Worm (Caenorhabditis elegans) whole organism, L1 larva: ENCODE measurements around the gene srh-218.

Experiments used
- blmp-1 ChIP-seq: fragments of 150-350 bp; optimal IDR thresholded peaks from 2 replicates; lab custom pipeline; 2014; ENCODE audit warnings: missing biosample characterization, missing genetic modification characterization
- ceh-88 ChIP-seq: fragments of 200-800 bp; sonication (Bioruptor generic); IDR thresholded peaks from 2 replicates; pipeline ENCODE4 v1.3.6; 2022; ENCODE audit warnings: missing genetic modification characterization, missing compliant biosample characterization
- dpl-1 ChIP-seq, 3 experiments: fragments of 150-350 bp in 2 of 3; sonication (generic microtip) in 1 of 3; optimal IDR thresholded peaks; 2 replicates each; lab custom pipeline; 2014 to 2017; ENCODE audit warnings: missing biosample characterization in 3 of 3, missing genetic modification characterization in 3 of 3, missing genetic modification reagents in 3 of 3
- dsc-1 ChIP-seq: sonication (generic microtip); optimal IDR thresholded peaks from 2 replicates; lab custom pipeline; 2016; ENCODE audit warnings: mild to moderate bottlenecking, missing genetic modification characterization, missing compliant biosample characterization
- efl-1 ChIP-seq, 4 experiments: fragments of 150-350 bp; optimal IDR thresholded peaks in 3 of 4; peaks in 1 of 4; 1 replicate in 1 of 4; 2 replicates in 3 of 4; lab custom pipeline; 2014; ENCODE audit warnings: missing biosample characterization in 2 of 4, missing genetic modification characterization in 2 of 4, missing genetic modification reagents in 2 of 4
- egl-27 ChIP-seq, 2 experiments: fragments of 150-350 bp in 1 of 2; sonication (generic microtip); optimal IDR thresholded peaks; 3 replicates each; lab custom pipeline; 2017 to 2018; ENCODE audit warnings: missing biosample characterization in 2 of 2, missing genetic modification characterization in 2 of 2, missing genetic modification reagents in 2 of 2
- elt-2 ChIP-seq: sonication (generic microtip); optimal IDR thresholded peaks from 2 replicates; lab custom pipeline; 2016; ENCODE audit warnings: missing genetic modification characterization, mild to moderate bottlenecking, inconsistent platforms, missing compliant biosample characterization, missing genetic modification reagents
- elt-3 ChIP-seq, 6 experiments: fragments of 150-350 bp in 1 of 6; sonication (generic microtip); optimal IDR thresholded peaks; 2 replicates each; lab custom pipeline; 2017 to 2018; ENCODE audit warnings: missing biosample characterization in 6 of 6, missing genetic modification characterization in 6 of 6, inconsistent platforms in 1 of 6
- ets-5 ChIP-seq: fragments of 200-800 bp; sonication (Bioruptor generic); IDR thresholded peaks from 2 replicates; pipeline ENCODE4 v1.3.6; 2022; ENCODE audit warnings: missing genetic modification characterization, missing compliant biosample characterization
- fkh-4 ChIP-seq: sonication (generic microtip); optimal IDR thresholded peaks from 2 replicates; lab custom pipeline; 2016; ENCODE audit warnings: missing compliant biosample characterization, missing genetic modification characterization, borderline replicate concordance
- fkh-8 ChIP-seq: sonication (generic microtip); optimal IDR thresholded peaks from 2 replicates; lab custom pipeline; 2016; ENCODE audit warnings: mild to moderate bottlenecking, missing genetic modification characterization, missing compliant biosample characterization
- grh-1 ChIP-seq: fragments of 200-800 bp; sonication (Bioruptor generic); IDR thresholded peaks from 2 replicates; pipeline ENCODE4 v1.3.6; 2022; ENCODE audit warnings: missing genetic modification reagents, missing genetic modification characterization, missing compliant biosample characterization
- isw-1 ChIP-seq: fragments of 200-800 bp; sonication (Bioruptor generic); IDR thresholded peaks from 2 replicates; pipeline ENCODE4 v1.3.6; 2022; ENCODE audit warnings: missing genetic modification characterization, missing compliant biosample characterization
- jun-1 ChIP-seq: fragments of 150-350 bp; optimal IDR thresholded peaks from 2 replicates; lab custom pipeline; 2014; ENCODE audit warnings: missing biosample characterization, missing genetic modification reagents, missing genetic modification characterization
- lin-13 ChIP-seq: fragments of 150-350 bp; optimal IDR thresholded peaks from 2 replicates; lab custom pipeline; 2014; ENCODE audit warnings: missing biosample characterization, missing genetic modification reagents, missing genetic modification characterization
- lin-14 ChIP-seq: fragments of 200-800 bp; sonication (Bioruptor generic); optimal IDR thresholded peaks from 2 replicates; lab custom pipeline; 2018; ENCODE audit warnings: mild to moderate bottlenecking, missing genetic modification characterization, moderate library complexity, missing compliant biosample characterization
- lin-15B ChIP-seq: fragments of 150-350 bp; sonication (generic microtip); optimal IDR thresholded peaks from 3 replicates; lab custom pipeline; 2014; ENCODE audit warnings: missing biosample characterization, missing genetic modification characterization
- lin-35 ChIP-seq, 2 experiments: fragments of 150-350 bp; optimal IDR thresholded peaks; 2 replicates each; lab custom pipeline; 2014; ENCODE audit warnings: missing biosample characterization in 2 of 2, missing genetic modification characterization in 2 of 2, missing genetic modification reagents in 2 of 2
- lir-3 ChIP-seq: sonication (generic microtip); optimal IDR thresholded peaks from 2 replicates; lab custom pipeline; 2016; ENCODE audit warnings: mild to moderate bottlenecking, missing genetic modification characterization, moderate library complexity, missing compliant biosample characterization; ENCODE audit not compliant: poor library complexity
- mep-1 ChIP-seq: fragments of 150-350 bp; optimal IDR thresholded peaks from 2 replicates; lab custom pipeline; 2014; ENCODE audit warnings: missing biosample characterization, missing genetic modification characterization
- nhr-19 ChIP-seq: fragments of 200-800 bp; sonication (Bioruptor generic); conservative IDR thresholded peaks from 2 replicates; pipeline ENCODE4 v1.3.6; 2022; ENCODE audit warnings: missing genetic modification characterization, missing compliant biosample characterization
- nhr-20 ChIP-seq: sonication (generic microtip); optimal IDR thresholded peaks from 2 replicates; lab custom pipeline; 2016; ENCODE audit warnings: mild to moderate bottlenecking, missing genetic modification characterization, missing compliant biosample characterization
- nhr-237 ChIP-seq: fragments of 150-350 bp; optimal IDR thresholded peaks from 2 replicates; lab custom pipeline; 2014; ENCODE audit warnings: missing biosample characterization, missing genetic modification characterization
- nhr-28 ChIP-seq: fragments of 150-350 bp; optimal IDR thresholded peaks from 2 replicates; lab custom pipeline; 2014; ENCODE audit warnings: missing biosample characterization, missing genetic modification characterization
- nhr-47 ChIP-seq: sonication (generic microtip); optimal IDR thresholded peaks from 2 replicates; lab custom pipeline; 2016; ENCODE audit warnings: mild to moderate bottlenecking, missing genetic modification characterization, moderate library complexity, missing compliant biosample characterization
- nhr-71 ChIP-seq: sonication (generic microtip); optimal IDR thresholded peaks from 2 replicates; lab custom pipeline; 2016; ENCODE audit warnings: mild to moderate bottlenecking, missing genetic modification characterization, moderate library complexity, missing compliant biosample characterization
- nhr-76 ChIP-seq: sonication (generic microtip); optimal IDR thresholded peaks from 2 replicates; lab custom pipeline; 2017; ENCODE audit warnings: missing biosample characterization, missing genetic modification characterization
- nhr-77 ChIP-seq: fragments of 150-350 bp; optimal IDR thresholded peaks from 2 replicates; lab custom pipeline; 2014; ENCODE audit warnings: missing biosample characterization, missing genetic modification characterization
- nhr-84 ChIP-seq: sonication (generic microtip); optimal IDR thresholded peaks from 2 replicates; lab custom pipeline; 2017; ENCODE audit warnings: missing biosample characterization, missing genetic modification characterization
- nhr-85 ChIP-seq: sonication (generic microtip); peaks from one replicate; lab custom pipeline; 2016; ENCODE audit warnings: missing genetic modification characterization, inconsistent platforms, missing compliant biosample characterization
- nhr-90 ChIP-seq: sonication (generic microtip); optimal IDR thresholded peaks from 2 replicates; lab custom pipeline; 2016; ENCODE audit warnings: mild to moderate bottlenecking, missing genetic modification characterization, missing compliant biosample characterization; ENCODE audit not compliant: poor library complexity
- pax-3 ChIP-seq: fragments of 200-800 bp; sonication (Bioruptor generic); optimal IDR thresholded peaks from 2 replicates; lab custom pipeline; 2018; ENCODE audit warnings: mild to moderate bottlenecking, missing genetic modification characterization, moderate library complexity, missing compliant biosample characterization
- pqm-1 ChIP-seq: sonication (generic microtip); optimal IDR thresholded peaks from 3 replicates; lab custom pipeline; 2017; ENCODE audit warnings: missing biosample characterization, missing genetic modification characterization
- snu-23 ChIP-seq: sonication (generic microtip); optimal IDR thresholded peaks from 2 replicates; lab custom pipeline; 2016; ENCODE audit warnings: missing genetic modification characterization, missing compliant biosample characterization
- unc-98 ChIP-seq: fragments of 200-800 bp; sonication (Bioruptor generic); IDR thresholded peaks from 2 replicates; pipeline ENCODE4 v1.3.6; 2022; ENCODE audit warnings: missing genetic modification characterization, missing compliant biosample characterization
- vab-15 ChIP-seq: sonication (generic microtip); optimal IDR thresholded peaks from 2 replicates; lab custom pipeline; 2017; ENCODE audit warnings: missing genotype, mild to moderate bottlenecking, missing genetic modification characterization, missing compliant biosample characterization
- xbp-1 ChIP-seq: sonication (generic microtip); optimal IDR thresholded peaks from 2 replicates; lab custom pipeline; 2016; ENCODE audit warnings: missing genetic modification characterization, missing compliant biosample characterization
- ztf-11 ChIP-seq, 2 experiments: sonication (generic microtip); optimal IDR thresholded peaks; 2 replicates each; lab custom pipeline; 2016 to 2017; ENCODE audit warnings: missing genetic modification characterization in 2 of 2, missing biosample characterization in 1 of 2, missing compliant biosample characterization in 1 of 2

Gene srh-218

ce11 chrV:15483563-15483962, 10.2 kb upstream of the srh-218 start:
- TF ChIP-seq nhr-85 (tag; lab: Kevin White, UChicago) (peak; percentile 36), nhr-20 (tag; lab: Kevin White, UChicago) (peak; percentile 39), lin-14 (peak; percentile 57), blmp-1 (peak; percentile 45), nhr-237 (tag; lab: Kevin White, UChicago) (no peak), lin-35 (GFP tag; optimal IDR thresholded peaks at IDR 0.05; lab: Kevin White, UChicago) (peak in 1 of 2 experiments; percentile 43), nhr-84 (tag; lab: Kevin White, UChicago) (no peak), snu-23 (GFP tag; lab: Kevin White, UChicago) (peak; percentile 37), nhr-77 (tag; lab: Kevin White, UChicago) (no peak), mep-1 (tag; lab: Kevin White, UChicago) (peak; percentile 17), elt-3 (tag; optimal IDR thresholded peaks at IDR 0.05; lab: Kevin White, UChicago) (peak in 1 of 6 experiments; percentile 9), nhr-19 (peak; percentile 27; the same call in 1 of the 2 replicates), isw-1 (GFP tag; lab: Robert Waterston, UW) (no peak), nhr-90 (tag; lab: Kevin White, UChicago) (peak; percentile 16), elt-2 (peak; percentile 6)

DNA sequence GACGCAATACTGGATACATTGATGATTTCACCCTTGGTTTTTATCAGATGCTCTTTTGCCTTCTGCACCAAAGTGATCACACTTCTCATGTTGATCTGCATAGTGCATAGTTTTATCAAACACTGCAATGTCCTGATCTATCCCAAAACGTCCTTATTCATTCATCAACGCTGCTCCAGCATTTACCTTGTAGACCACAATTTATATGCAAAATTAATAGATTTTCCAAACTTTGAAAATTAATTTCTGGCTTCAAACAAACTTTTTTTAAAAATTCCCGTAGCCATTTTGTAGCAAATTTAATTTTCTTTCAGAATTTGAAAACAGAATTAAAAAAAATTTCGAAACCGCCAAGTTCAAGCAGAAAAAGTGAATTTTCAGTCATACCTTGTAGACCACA, 9.2 kb upstream of the srh-218 start, which contains the start of gene C06B8.3:
C06B8.3 (minus strand) TSS at position 101 of the 400 bp plus-strand sequence.
- TF ChIP-seq lin-35 (GFP tag; optimal IDR thresholded peaks at IDR 0.05; lab: Kevin White, UChicago) = no peak
- no peak for TF ChIP-seq egl-27 (tag; optimal IDR thresholded peaks at IDR 0.05; lab: Kevin White, UChicago)
- TF ChIP-seq lin-15B (tag; lab: Kevin White, UChicago) = no peak
- TF ChIP-seq ztf-11 (tag; optimal IDR thresholded peaks at IDR 0.05; lab: Kevin White, UChicago) = no peak

DNA sequence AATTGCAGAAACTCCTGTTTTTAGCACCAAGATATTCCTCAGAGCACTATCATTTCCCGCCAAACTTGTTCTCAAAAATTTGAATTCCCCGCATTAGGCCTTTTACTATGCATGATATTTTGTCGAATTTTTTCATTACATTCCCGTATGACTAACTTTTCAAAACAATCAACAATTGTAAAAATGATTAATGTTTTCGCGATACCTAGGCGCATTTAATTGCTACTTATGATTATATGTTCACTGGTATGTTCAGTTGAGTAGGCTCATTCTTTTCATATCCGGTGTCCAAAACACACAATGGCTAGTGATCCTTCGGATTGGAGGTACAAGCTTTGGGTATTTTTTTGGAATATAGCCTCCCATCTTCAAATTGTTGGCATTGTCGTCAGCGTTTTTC, 6.0 kb upstream of the srh-218 start, which contains the start of gene srw-21:
srw-21 (plus strand) TSS at position 301 of the 400 bp plus-strand sequence.
- no peak for TF ChIP-seq lin-13
- no peak for TF ChIP-seq xbp-1
- TF ChIP-seq nhr-71 (tag; lab: Kevin White, UChicago) = no peak
- TF ChIP-seq dpl-1 (GFP tag; optimal IDR thresholded peaks at IDR 0.05; lab: Kevin White, UChicago) = no peak
- no peak for TF ChIP-seq isw-1 (GFP tag; lab: Robert Waterston, UW)
- TF ChIP-seq blmp-1 = no peak
- TF ChIP-seq nhr-76 = no peak
- TF ChIP-seq vab-15 (tag; lab: Kevin White, UChicago) = no peak
- no peak for TF ChIP-seq unc-98
- TF ChIP-seq fkh-4 = no peak
- TF ChIP-seq nhr-237 (tag; lab: Kevin White, UChicago) = no peak
- TF ChIP-seq dsc-1 (tag; lab: Kevin White, UChicago) = no peak
- TF ChIP-seq fkh-8 (tag; lab: Kevin White, UChicago) = no peak
- no peak for TF ChIP-seq grh-1 (GFP tag; lab: Robert Waterston, UW)
- no peak for TF ChIP-seq ets-5 (GFP tag; lab: Robert Waterston, UW)
- TF ChIP-seq pax-3 = no peak

DNA sequence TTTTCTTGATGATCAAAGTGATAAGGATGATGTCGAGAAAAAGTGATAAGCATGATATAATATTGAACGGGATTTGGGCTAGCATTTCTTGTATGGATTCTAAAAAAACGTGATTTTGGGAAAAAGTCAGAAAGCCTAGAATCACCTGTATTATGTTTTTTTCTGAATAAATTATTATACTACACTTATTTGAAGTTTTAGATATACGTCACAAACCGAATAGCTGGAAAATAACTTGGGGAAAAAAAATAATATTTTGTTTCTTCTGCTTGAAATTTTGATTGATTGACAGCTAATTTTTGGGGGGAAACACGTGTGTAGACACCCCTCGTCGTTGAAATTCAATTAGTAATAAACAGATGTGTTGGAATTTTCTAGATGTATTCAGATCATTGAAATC, 1.3 kb upstream of the srh-218 start, which contains the start of gene str-264:
str-264 (minus strand) TSS at position 101 of the 400 bp plus-strand sequence.
- TF ChIP-seq ceh-88 (GFP tag; lab: Robert Waterston, UW) (no peak), lin-14 (no peak)

ce11 chrV:15495169-15495568, 1.4 kb downstream of the srh-218 start, which contains the start of gene srh-219:
Gene srh-219, plus strand, starts transcription at chrV:15495469.
- no peak for TF ChIP-seq pqm-1
- no peak for TF ChIP-seq jun-1 (tag; lab: Kevin White, UChicago)
- no peak for TF ChIP-seq nhr-28 (tag; lab: Kevin White, UChicago)
- TF ChIP-seq nhr-47 (tag; lab: Kevin White, UChicago) = no peak
- TF ChIP-seq efl-1 (optimal IDR thresholded peaks at IDR 0.05; lab: Kevin White, UChicago) = no peak
- TF ChIP-seq efl-1 (GFP tag; optimal IDR thresholded peaks at IDR 0.05 in 1 of 2; lab: Kevin White, UChicago) = peak in 1 of 2 experiments; percentile 48
- no peak for TF ChIP-seq lir-3 (tag; lab: Kevin White, UChicago)
- TF ChIP-seq lin-35 (GFP tag; optimal IDR thresholded peaks at IDR 0.05; lab: Kevin White, UChicago) = no peak
